Fruit fly (Drosophila melanogaster) whole organism, prepupa: ENCODE results near the gene CG33271.

ENCODE experiments used
- CG10631 ChIP-seq: fragments of 200-800 bp; sonication (Bioruptor generic); optimal IDR thresholded peaks from 2 replicates; lab custom pipeline; 2016; ENCODE audit warnings: missing biosample characterization, missing genetic modification characterization
- CG10669 ChIP-seq: fragments of 200-800 bp; sonication (Bioruptor generic); optimal IDR thresholded peaks from 3 replicates; lab custom pipeline; 2018; ENCODE audit warnings: missing biosample characterization, mild to moderate bottlenecking, missing genetic modification characterization, moderate library complexity
- CG11294 ChIP-seq: fragments of 200-800 bp; sonication (Bioruptor generic); IDR thresholded peaks from 2 replicates; pipeline ENCODE4 v1.3.6; 2022; ENCODE audit warnings: missing biosample characterization, missing genetic modification characterization
- CG11762 ChIP-seq: fragments of 200-800 bp; sonication (Bioruptor generic); optimal IDR thresholded peaks from 3 replicates; lab custom pipeline; 2016; ENCODE audit warnings: missing biosample characterization, missing genetic modification characterization; ENCODE audit not compliant: insufficient read depth
- CG11902 ChIP-seq: fragments of 200-800 bp; sonication (Bioruptor generic); optimal IDR thresholded peaks from 3 replicates; lab custom pipeline; 2016; ENCODE audit warnings: missing biosample characterization, missing genetic modification characterization
- CG16779 ChIP-seq: fragments of 200-800 bp; sonication (Bioruptor generic); optimal IDR thresholded peaks from 3 replicates; lab custom pipeline; 2017; ENCODE audit warnings: missing biosample characterization, mild to moderate bottlenecking, missing genetic modification characterization
- CG3032 ChIP-seq: fragments of 200-800 bp; optimal IDR thresholded peaks from 2 replicates; lab custom pipeline; 2019; ENCODE audit warnings: missing biosample characterization, mild to moderate bottlenecking, missing genetic modification characterization, moderate library complexity
- CG31627 ChIP-seq: fragments of 200-800 bp; sonication (Bioruptor generic); optimal IDR thresholded peaks from 3 replicates; lab custom pipeline; 2016; ENCODE audit warnings: missing biosample characterization, missing genetic modification characterization
- CG32006 ChIP-seq: fragments of 200-800 bp; sonication (Bioruptor generic); optimal IDR thresholded peaks from 3 replicates; lab custom pipeline; 2017; ENCODE audit warnings: missing biosample characterization, mild to moderate bottlenecking, missing genetic modification characterization
- CG34406 ChIP-seq: fragments of 200-800 bp; sonication (Bioruptor generic); optimal IDR thresholded peaks from 3 replicates; lab custom pipeline; 2016; ENCODE audit warnings: missing biosample characterization, missing genetic modification characterization
- CG3919 ChIP-seq: fragments of 200-800 bp; sonication (Bioruptor generic); optimal IDR thresholded peaks from 3 replicates; lab custom pipeline; 2016; ENCODE audit warnings: missing biosample characterization, missing genetic modification characterization
- CG4318 ChIP-seq: fragments of 200-800 bp; sonication (Bioruptor generic); optimal IDR thresholded peaks from 3 replicates; lab custom pipeline; 2017; ENCODE audit warnings: missing biosample characterization, mild to moderate bottlenecking, missing genetic modification characterization
- CG6163 ChIP-seq: fragments of 200-800 bp; sonication (Bioruptor generic); IDR thresholded peaks from 3 replicates; pipeline ENCODE4 v1.3.6; 2022; ENCODE audit warnings: missing biosample characterization, missing genetic modification characterization
- CG6276 ChIP-seq: fragments of 200-800 bp; sonication (Bioruptor generic); optimal IDR thresholded peaks from 2 replicates; lab custom pipeline; 2017; ENCODE audit warnings: missing biosample characterization, mild to moderate bottlenecking, missing genetic modification characterization
- CG6808 ChIP-seq: fragments of 200-800 bp; sonication (Bioruptor generic); optimal IDR thresholded peaks from 3 replicates; lab custom pipeline; 2017; ENCODE audit warnings: missing biosample characterization, missing genetic modification characterization, mild to moderate bottlenecking, moderate library complexity, missing genetic modification reagents
- CG6854 ChIP-seq: fragments of 200-800 bp; sonication (Bioruptor generic); optimal IDR thresholded peaks from 2 replicates; lab custom pipeline; 2017; ENCODE audit warnings: missing biosample characterization, mild to moderate bottlenecking, missing genetic modification characterization
- CG7368 ChIP-seq: fragments of 200-800 bp; sonication (Bioruptor generic); optimal IDR thresholded peaks from 3 replicates; lab custom pipeline; 2016; ENCODE audit warnings: missing biosample characterization, missing genetic modification characterization
- CG8119 ChIP-seq: fragments of 200-800 bp; sonication (Bioruptor generic); IDR thresholded peaks from 3 replicates; pipeline ENCODE4 v1.3.6; 2022; ENCODE audit warnings: missing biosample characterization, missing genetic modification characterization
- CG8319 ChIP-seq: fragments of 200-800 bp; sonication (Bioruptor generic); optimal IDR thresholded peaks from 3 replicates; lab custom pipeline; 2016; ENCODE audit warnings: missing biosample characterization, missing genetic modification characterization
- CG8632 ChIP-seq: fragments of 200-800 bp; sonication (Bioruptor generic); optimal IDR thresholded peaks from 3 replicates; lab custom pipeline; 2016; ENCODE audit warnings: missing biosample characterization, missing genetic modification characterization
- CG9139 ChIP-seq: fragments of 200-800 bp; sonication (Bioruptor generic); optimal IDR thresholded peaks from 3 replicates; lab custom pipeline; 2017; ENCODE audit warnings: missing biosample characterization, mild to moderate bottlenecking, missing genetic modification characterization
- Eip75B ChIP-seq: fragments of 200-800 bp; sonication (Bioruptor generic); optimal IDR thresholded peaks from 3 replicates; lab custom pipeline; 2016; ENCODE audit warnings: missing biosample characterization, missing genetic modification characterization
- Eip78C ChIP-seq: fragments of 200-800 bp; sonication (Bioruptor generic); peaks from one replicate; lab custom pipeline; 2016; ENCODE audit warnings: missing biosample characterization, missing genetic modification characterization
- Eip93F ChIP-seq: fragments of 200-800 bp; sonication (Bioruptor generic); optimal IDR thresholded peaks from 2 replicates; lab custom pipeline; 2016; ENCODE audit warnings: missing biosample characterization, mild to moderate bottlenecking, missing genetic modification characterization
- Ets21C ChIP-seq: fragments of 200-800 bp; sonication (Bioruptor generic); optimal IDR thresholded peaks from 3 replicates; lab custom pipeline; 2016; ENCODE audit warnings: missing biosample characterization, missing genetic modification characterization
- Ets96B ChIP-seq: fragments of 200-800 bp; optimal IDR thresholded peaks from 2 replicates; lab custom pipeline; 2019; ENCODE audit warnings: missing biosample characterization, mild to moderate bottlenecking, missing genetic modification characterization, moderate library complexity
- Gug ChIP-seq: fragments of 200-800 bp; sonication (Bioruptor generic); IDR thresholded peaks from 2 replicates; pipeline ENCODE4 v1.3.6; 2022; ENCODE audit warnings: missing biosample characterization, missing genetic modification characterization
- Hr38 ChIP-seq: sonication (Bioruptor generic); optimal IDR thresholded peaks from 2 replicates; lab custom pipeline; 2016; ENCODE audit warnings: missing biosample characterization, missing genetic modification characterization
- Hr4 ChIP-seq: fragments of 200-800 bp; sonication (Bioruptor generic); optimal IDR thresholded peaks from 3 replicates; lab custom pipeline; 2016; ENCODE audit warnings: missing biosample characterization, missing genetic modification characterization
- Lpt ChIP-seq: fragments of 200-800 bp; sonication (Bioruptor generic); optimal IDR thresholded peaks from 3 replicates; lab custom pipeline; 2016; ENCODE audit warnings: missing biosample characterization, missing genetic modification characterization
- Met ChIP-seq: fragments of 200-800 bp; sonication (Bioruptor generic); optimal IDR thresholded peaks from 3 replicates; lab custom pipeline; 2016; ENCODE audit warnings: missing biosample characterization, missing genetic modification characterization
- OdsH ChIP-seq: fragments of 200-800 bp; sonication (Bioruptor generic); optimal IDR thresholded peaks from 3 replicates; lab custom pipeline; 2016; ENCODE audit warnings: missing biosample characterization, missing genetic modification characterization
- Smox ChIP-seq: fragments of 200-800 bp; sonication (Bioruptor generic); optimal IDR thresholded peaks from 3 replicates; lab custom pipeline; 2016; ENCODE audit warnings: missing biosample characterization, missing genetic modification characterization
- Sox14 ChIP-seq: fragments of 200-800 bp; sonication (Bioruptor generic); optimal IDR thresholded peaks from 3 replicates; lab custom pipeline; 2016; ENCODE audit warnings: missing biosample characterization, missing genetic modification characterization
- Sox15 ChIP-seq: fragments of 200-800 bp; sonication (Bioruptor generic); optimal IDR thresholded peaks from 3 replicates; lab custom pipeline; 2016; ENCODE audit warnings: missing biosample characterization, missing genetic modification characterization
- achi ChIP-seq: fragments of 200-800 bp; sonication (Bioruptor generic); optimal IDR thresholded peaks from 3 replicates; lab custom pipeline; 2016; ENCODE audit warnings: missing biosample characterization, missing genetic modification characterization
- dac ChIP-seq: fragments of 200-800 bp; sonication (Bioruptor generic); optimal IDR thresholded peaks from 2 replicates; lab custom pipeline; 2017; ENCODE audit warnings: missing biosample characterization, mild to moderate bottlenecking, missing genetic modification characterization
- dsx ChIP-seq: fragments of 200-800 bp; optimal IDR thresholded peaks from 3 replicates; lab custom pipeline; 2019; ENCODE audit warnings: missing biosample characterization, mild to moderate bottlenecking, missing genetic modification characterization, moderate library complexity; ENCODE audit not compliant: poor library complexity, severe bottlenecking
- esn ChIP-seq: fragments of 200-800 bp; sonication (Bioruptor generic); optimal IDR thresholded peaks from 2 replicates; lab custom pipeline; 2016; ENCODE audit warnings: missing biosample characterization, mild to moderate bottlenecking, missing genetic modification characterization, moderate library complexity
- fd59A ChIP-seq: fragments of 200-800 bp; sonication (Bioruptor generic); optimal IDR thresholded peaks from 2 replicates; lab custom pipeline; 2017; ENCODE audit warnings: missing biosample characterization, mild to moderate bottlenecking, missing genetic modification characterization, missing genetic modification reagents
- fd85E ChIP-seq: fragments of 200-800 bp; sonication (Bioruptor generic); optimal IDR thresholded peaks from 3 replicates; lab custom pipeline; 2016; ENCODE audit warnings: missing biosample characterization, missing genetic modification characterization
- fkh ChIP-seq: fragments of 200-800 bp; sonication (Bioruptor generic); optimal IDR thresholded peaks from 3 replicates; lab custom pipeline; 2017; ENCODE audit warnings: missing biosample characterization, mild to moderate bottlenecking, missing genetic modification characterization, moderate library complexity
- lz ChIP-seq: fragments of 200-800 bp; sonication (Bioruptor generic); optimal IDR thresholded peaks from 3 replicates; lab custom pipeline; 2016; ENCODE audit warnings: missing biosample characterization, missing genetic modification characterization
- net ChIP-seq: fragments of 200-800 bp; sonication (Bioruptor generic); optimal IDR thresholded peaks from 3 replicates; lab custom pipeline; 2016; ENCODE audit warnings: missing biosample characterization, missing genetic modification characterization
- salr ChIP-seq, 2 experiments: fragments of 200-800 bp; sonication (Bioruptor generic); optimal IDR thresholded peaks; 3 replicates each; lab custom pipeline; 2016 to 2018; ENCODE audit warnings: missing biosample characterization in 2 of 2, missing genetic modification characterization in 2 of 2, mild to moderate bottlenecking in 1 of 2
- spab ChIP-seq: fragments of 200-800 bp; sonication (Bioruptor generic); optimal IDR thresholded peaks from 2 replicates; lab custom pipeline; 2017; ENCODE audit warnings: missing biosample characterization, mild to moderate bottlenecking, missing genetic modification characterization, missing genetic modification reagents
- ss ChIP-seq, 2 experiments: fragments of 200-800 bp; sonication (Bioruptor generic); optimal IDR thresholded peaks; 2 replicates in 1 of 2; 3 replicates in 1 of 2; lab custom pipeline; 2017 to 2018; ENCODE audit warnings: mild to moderate bottlenecking in 2 of 2, missing biosample characterization in 2 of 2, missing genetic modification characterization in 2 of 2, moderate library complexity in 1 of 2
- vri ChIP-seq: fragments of 200-800 bp; sonication (Bioruptor generic); optimal IDR thresholded peaks from 3 replicates; lab custom pipeline; 2016; ENCODE audit warnings: missing biosample characterization, mild to moderate bottlenecking, missing genetic modification characterization

Gene CG33271

dm6 chr3L:11552996-11553671 lies 24.2 kb downstream of the CG33271 start (continued):
- peak; percentile 75 for TF ChIP-seq CG9139
- TF ChIP-seq CG7368 = peak; percentile 43
- no peak for TF ChIP-seq Ets21C (GFP tag; lab: Kevin White, UChicago)
- TF ChIP-seq CG8119 (GFP tag; lab: Robert Waterston, UW) = peak; percentile 57
- TF ChIP-seq Eip93F (GFP tag; lab: Kevin White, UChicago) = no peak
- TF ChIP-seq CG10631 (GFP tag; lab: Kevin White, UChicago) = no peak
- TF ChIP-seq CG6163 (GFP tag; lab: Robert Waterston, UW) = peak; percentile 82
- no peak for TF ChIP-seq fd59A (GFP tag; lab: Kevin White, UChicago)
- peak; percentile 77 for TF ChIP-seq CG3919 (GFP tag; lab: Kevin White, UChicago)
- TF ChIP-seq CG31627 (GFP tag; lab: Kevin White, UChicago) = no peak
- TF ChIP-seq lz (GFP tag; lab: Kevin White, UChicago) = peak; percentile 2
- TF ChIP-seq esn (GFP tag; lab: Kevin White, UChicago) = peak; percentile 33
- peak; percentile 39 for TF ChIP-seq spab (GFP tag; lab: Kevin White, UChicago)
- TF ChIP-seq ss (GFP tag; optimal IDR thresholded peaks at IDR 0.05; lab: Kevin White, UChicago) = peak; percentile 87 to 96
- peak; percentile 60 for TF ChIP-seq vri
- no peak for TF ChIP-seq salr (GFP tag; optimal IDR thresholded peaks at IDR 0.05; lab: Kevin White, UChicago)
- peak; percentile 77 for TF ChIP-seq CG6276
- TF ChIP-seq CG11762 (GFP tag; lab: Kevin White, UChicago) = peak; percentile 25
- TF ChIP-seq CG8319 (GFP tag; lab: Kevin White, UChicago) = no peak
- peak; percentile 26 for TF ChIP-seq achi
- TF ChIP-seq Sox14 (GFP tag; lab: Kevin White, UChicago) = peak; percentile 37
- no peak for TF ChIP-seq CG11902 (GFP tag; lab: Kevin White, UChicago)
- TF ChIP-seq Smox (GFP tag; lab: Kevin White, UChicago) = no peak
- 0 out of 2 replicates have a peak, but pooled peaks have one; percentile 26 for TF ChIP-seq Gug
- TF ChIP-seq CG3032 = peak; percentile 27
- peak; percentile 81 for TF ChIP-seq net (GFP tag; lab: Kevin White, UChicago)
- TF ChIP-seq fd85E (GFP tag; lab: Kevin White, UChicago) = peak; percentile 65
- peak; percentile 72 for TF ChIP-seq CG6854 (GFP tag; lab: Kevin White, UChicago)
- TF ChIP-seq CG32006 (GFP tag; lab: Kevin White, UChicago) = peak; percentile 54
- no peak for TF ChIP-seq Hr4
- peak; percentile 90 for TF ChIP-seq Eip78C (GFP tag; lab: Kevin White, UChicago)
- no peak for TF ChIP-seq Hr38 (GFP tag; lab: Kevin White, UChicago)
- TF ChIP-seq OdsH (GFP tag; lab: Kevin White, UChicago) = no peak
- TF ChIP-seq Lpt (GFP tag; lab: Kevin White, UChicago) = peak; percentile 82
- peak; percentile 71 for TF ChIP-seq fkh (GFP tag; lab: Kevin White, UChicago)
- TF ChIP-seq Met (GFP tag; lab: Kevin White, UChicago) = peak; percentile 28
- TF ChIP-seq CG34406 (GFP tag; lab: Kevin White, UChicago) = peak; percentile 31
- TF ChIP-seq CG8632 (GFP tag; lab: Kevin White, UChicago) = peak; percentile 20
- no peak for TF ChIP-seq CG11294 (GFP tag; lab: Robert Waterston, UW)
- TF ChIP-seq CG6808 (GFP tag; lab: Kevin White, UChicago) = peak; percentile 62

- TF ChIP-seq achi (peak; percentile 51), Sox15 (peak; percentile 16), CG8319 (GFP tag; lab: Kevin White, UChicago) (no peak), dsx (GFP tag; lab: Kevin White, UChicago) (peak; percentile 51), Eip93F (GFP tag; lab: Kevin White, UChicago) (no peak), CG10669 (GFP tag; lab: Kevin White, UChicago) (peak; percentile 70), dac (GFP tag; lab: Kevin White, UChicago) (peak; percentile 34), Ets21C (GFP tag; lab: Kevin White, UChicago) (no peak), CG6276 (peak; percentile 56), CG7368 (peak; percentile 12), CG8632 (GFP tag; lab: Kevin White, UChicago) (peak; percentile 48), Eip75B (GFP tag; lab: Kevin White, UChicago) (peak; percentile 62), CG4318 (GFP tag; lab: Kevin White, UChicago) (peak; percentile 47), CG6808 (GFP tag; lab: Kevin White, UChicago) (peak; percentile 58), CG8119 (GFP tag; lab: Robert Waterston, UW) (peak; percentile 68), spab (GFP tag; lab: Kevin White, UChicago) (peak; percentile 47), CG11902 (GFP tag; lab: Kevin White, UChicago) (peak; percentile 10), Hr4 (peak; percentile 72), Sox14 (GFP tag; lab: Kevin White, UChicago) (peak; percentile 53), Ets96B (tag; lab: Kevin White, UChicago) (peak; percentile 71), ss (GFP tag; optimal IDR thresholded peaks at IDR 0.05; lab: Kevin White, UChicago) (peak; percentile 21 to 64), CG16779 (tag; lab: Kevin White, UChicago) (no peak)
Observed at dm6 chr3L:11551949-11552348, 25.3 kb downstream of the CG33271 start.
